Fruit fly (Drosophila melanogaster) whole organism, embryonic: Measurements from ENCODE around the gene Fit2.
A peak's percentile ranks its signal among the peaks of the same experiment; 100 is the strongest.

ENCODE experiments used
- Atf3 ChIP-seq: fragments of 200-800 bp; sonication (Bioruptor generic); optimal IDR thresholded peaks from 3 replicates; lab custom pipeline; 2016; ENCODE audit warnings: missing biosample characterization, missing genetic modification characterization
- C15 ChIP-seq: fragments of 200-800 bp; sonication (Bioruptor generic); IDR thresholded peaks from 3 replicates; pipeline ENCODE4 v1.3.6; 2022; ENCODE audit warnings: missing biosample characterization, missing genetic modification characterization
- CG10431 ChIP-seq: fragments of 200-800 bp; sonication (Bioruptor generic); optimal IDR thresholded peaks from 3 replicates; lab custom pipeline; 2018; ENCODE audit warnings: missing biosample characterization, mild to moderate bottlenecking, missing genetic modification characterization
- CG13287 ChIP-seq: fragments of 200-800 bp; sonication (Bioruptor generic); IDR thresholded peaks from 2 replicates; pipeline ENCODE4 v1.3.6; 2022; ENCODE audit warnings: missing biosample characterization, missing genetic modification characterization; ENCODE audit not compliant: partially characterized antibody
- CG14710 ChIP-seq: fragments of 200-800 bp; sonication (Bioruptor generic); optimal IDR thresholded peaks from 3 replicates; lab custom pipeline; 2019; ENCODE audit warnings: missing biosample characterization, mild to moderate bottlenecking, missing genetic modification characterization, moderate library complexity
- CG14860 ChIP-seq: fragments of 200-800 bp; sonication (Bioruptor generic); IDR thresholded peaks from 3 replicates; pipeline ENCODE4 v1.3.6; 2022; ENCODE audit warnings: missing biosample characterization, missing genetic modification characterization; ENCODE audit not compliant: partially characterized antibody
- CG1602 ChIP-seq: fragments of 200-800 bp; sonication (Bioruptor generic); optimal IDR thresholded peaks from 3 replicates; lab custom pipeline; 2016; ENCODE audit warnings: missing biosample characterization, missing genetic modification characterization
- CG18476 ChIP-seq: fragments of 200-800 bp; sonication (Bioruptor generic); optimal IDR thresholded peaks from 2 replicates; lab custom pipeline; 2016; ENCODE audit warnings: missing biosample characterization, mild to moderate bottlenecking, missing genetic modification characterization
- CG2120 ChIP-seq: fragments of 200-800 bp; sonication (Bioruptor generic); optimal IDR thresholded peaks from 3 replicates; lab custom pipeline; 2016; ENCODE audit warnings: missing biosample characterization, missing genetic modification characterization
- CG3726 ChIP-seq: fragments of 200-800 bp; sonication (Bioruptor generic); IDR thresholded peaks from 3 replicates; pipeline ENCODE4, ENCODE4 v1.3.6; 2022; ENCODE audit warnings: missing biosample characterization, missing genetic modification characterization
- CG42726 ChIP-seq: fragments of 200-800 bp; sonication (Bioruptor generic); IDR thresholded peaks from 2 replicates; pipeline ENCODE4 v1.3.6; 2022; ENCODE audit warnings: missing biosample characterization, missing genetic modification characterization; ENCODE audit not compliant: partially characterized antibody
- CG4854 ChIP-seq: fragments of 200-800 bp; sonication (Bioruptor generic); optimal IDR thresholded peaks from 2 replicates; lab custom pipeline; 2016; ENCODE audit warnings: missing biosample characterization, missing genetic modification characterization, inconsistent platforms
- CG5245 ChIP-seq: fragments of 200-800 bp; sonication (Bioruptor generic); optimal IDR thresholded peaks from 3 replicates; lab custom pipeline; 2016; ENCODE audit warnings: missing biosample characterization, missing genetic modification characterization
- CG6254 ChIP-seq: fragments of 200-800 bp; sonication (Bioruptor generic); optimal IDR thresholded peaks from 3 replicates; lab custom pipeline; 2017; ENCODE audit warnings: mild to moderate bottlenecking, missing biosample characterization, missing genetic modification reagents, missing genetic modification characterization
- CG6765 ChIP-seq: fragments of 200-800 bp; sonication (Bioruptor generic); optimal IDR thresholded peaks from 3 replicates; lab custom pipeline; 2017; ENCODE audit warnings: missing biosample characterization, mild to moderate bottlenecking, missing genetic modification characterization
- CG6791 ChIP-seq: fragments of 200-800 bp; sonication (Bioruptor generic); IDR thresholded peaks from 3 replicates; pipeline ENCODE4 v1.3.6; 2022; ENCODE audit warnings: missing biosample characterization, missing genetic modification characterization; ENCODE audit not compliant: partially characterized antibody
- CG8388 ChIP-seq: fragments of 200-800 bp; sonication (Bioruptor generic); optimal IDR thresholded peaks from 2 replicates; lab custom pipeline; 2019; ENCODE audit warnings: missing biosample characterization, mild to moderate bottlenecking, missing genetic modification characterization, moderate library complexity
- CG9437 ChIP-seq: fragments of 200-800 bp; sonication (Bioruptor generic); optimal IDR thresholded peaks from 2 replicates; lab custom pipeline; 2018; ENCODE audit warnings: missing biosample characterization, mild to moderate bottlenecking, missing genetic modification characterization
- CG9797 ChIP-seq: fragments of 200-800 bp; sonication (Bioruptor generic); optimal IDR thresholded peaks from 3 replicates; lab custom pipeline; 2018; ENCODE audit warnings: missing biosample characterization, mild to moderate bottlenecking, missing genetic modification characterization
- CTCF ChIP-seq: fragments of 200-800 bp; sonication (Bioruptor generic); optimal IDR thresholded peaks from 2 replicates; lab custom pipeline; 2017; ENCODE audit warnings: missing biosample characterization, mild to moderate bottlenecking, missing genetic modification characterization, moderate library complexity
- Camta ChIP-seq: fragments of 200-800 bp; sonication (Bioruptor generic); optimal IDR thresholded peaks from 2 replicates; lab custom pipeline; 2016; ENCODE audit warnings: missing biosample characterization, missing genetic modification characterization
- ERR ChIP-seq: fragments of 200-800 bp; sonication (Bioruptor generic); optimal IDR thresholded peaks from 2 replicates; lab custom pipeline; 2016; ENCODE audit warnings: missing biosample characterization, missing genetic modification characterization
- Eip74EF ChIP-seq, 2 experiments: fragments of 200-800 bp in 1 of 2; fragments of >200 bp in 1 of 2; sonication (Bioruptor generic) in 1 of 2; optimal IDR thresholded peaks; 2 replicates each; lab custom pipeline; 2017 to 2019; ENCODE audit warnings: missing biosample characterization in 2 of 2, missing genetic modification characterization in 2 of 2, mild to moderate bottlenecking in 1 of 2, moderate library complexity in 1 of 2
- HLH3B ChIP-seq: fragments of 200-800 bp; sonication (Bioruptor generic); IDR thresholded peaks from 2 replicates; pipeline ENCODE4 v1.3.6; 2022; ENCODE audit warnings: missing biosample characterization, missing genetic modification characterization
- Max ChIP-seq: fragments of 200-800 bp; sonication (Bioruptor generic); optimal IDR thresholded peaks from 2 replicates; lab custom pipeline; 2016; ENCODE audit warnings: missing biosample characterization, mild to moderate bottlenecking, missing genetic modification characterization
- NK7.1 ChIP-seq: fragments of 200-800 bp; sonication (Bioruptor generic); optimal IDR thresholded peaks from 3 replicates; lab custom pipeline; 2016; ENCODE audit warnings: missing biosample characterization, missing genetic modification characterization
- Pdp1 ChIP-seq, 2 experiments: fragments of 200-800 bp; sonication (Bioruptor generic); optimal IDR thresholded peaks; 3 replicates each; lab custom pipeline; 2016; ENCODE audit warnings: missing biosample characterization in 2 of 2, missing genetic modification characterization in 2 of 2, mild to moderate bottlenecking in 1 of 2, moderate library complexity in 1 of 2
- Ptx1 ChIP-seq: fragments of 200-800 bp; sonication (Bioruptor generic); IDR thresholded peaks from 2 replicates; pipeline ENCODE4 v1.3.6; 2022; ENCODE audit warnings: missing biosample characterization, missing genetic modification characterization
- Ravus ChIP-seq: fragments of 200-800 bp; sonication (Bioruptor generic); IDR thresholded peaks from 2 replicates; pipeline ENCODE4 v1.3.6; 2022; ENCODE audit warnings: missing biosample characterization, missing genetic modification characterization
- Sox100B ChIP-seq: fragments of 200-800 bp; sonication (Bioruptor generic); optimal IDR thresholded peaks from 3 replicates; lab custom pipeline; 2018; ENCODE audit warnings: missing biosample characterization, mild to moderate bottlenecking, missing genetic modification characterization
- Sry-δ ChIP-seq: fragments of 200-800 bp; sonication (Bioruptor generic); optimal IDR thresholded peaks from 2 replicates; lab custom pipeline; 2016; ENCODE audit warnings: missing biosample characterization, missing genetic modification characterization
- ara ChIP-seq: fragments of 200-800 bp; sonication (Bioruptor generic); IDR thresholded peaks from 2 replicates; pipeline ENCODE4 v1.3.6; 2022; ENCODE audit warnings: missing biosample characterization, missing genetic modification characterization
- az2 ChIP-seq: fragments of 200-800 bp; sonication (Bioruptor generic); optimal IDR thresholded peaks from 3 replicates; lab custom pipeline; 2016; ENCODE audit warnings: missing biosample characterization, missing genetic modification characterization
- bcd ChIP-seq: fragments of 200-800 bp; sonication (Bioruptor generic); optimal IDR thresholded peaks from 2 replicates; lab custom pipeline; 2017; ENCODE audit warnings: missing biosample characterization, mild to moderate bottlenecking, missing genetic modification characterization
- corto ChIP-seq: fragments of 200-800 bp; sonication (Bioruptor generic); optimal IDR thresholded peaks from 2 replicates; lab custom pipeline; 2016; ENCODE audit warnings: missing biosample characterization, mild to moderate bottlenecking, missing genetic modification characterization, moderate library complexity
- crp ChIP-seq, 2 experiments: fragments of 200-800 bp; sonication (Bioruptor generic); optimal IDR thresholded peaks; 2 replicates in 1 of 2; 3 replicates in 1 of 2; lab custom pipeline; 2017; ENCODE audit warnings: missing biosample characterization in 2 of 2, missing genetic modification characterization in 2 of 2, mild to moderate bottlenecking in 1 of 2, moderate library complexity in 1 of 2
- dan ChIP-seq: fragments of 200-800 bp; sonication (Bioruptor generic); IDR thresholded peaks from 2 replicates; pipeline ENCODE4 v1.3.6; 2022; ENCODE audit warnings: missing biosample characterization, missing genetic modification characterization
- eve ChIP-seq, 2 experiments: fragments of >200 bp; optimal IDR thresholded peaks; 2 replicates each; lab custom pipeline; 2017; ENCODE audit warnings: missing biosample characterization in 2 of 2, missing genetic modification characterization in 2 of 2
- ftz-f1 ChIP-seq: fragments of 200-800 bp; sonication (Bioruptor generic); optimal IDR thresholded peaks from 2 replicates; lab custom pipeline; 2016; ENCODE audit warnings: missing biosample characterization, missing genetic modification characterization
- gfzf ChIP-seq: fragments of 200-800 bp; sonication (Bioruptor generic); optimal IDR thresholded peaks from 2 replicates; lab custom pipeline; 2016; ENCODE audit warnings: missing biosample characterization, mild to moderate bottlenecking, missing genetic modification characterization, moderate library complexity
- gsb-n ChIP-seq: fragments of 200-800 bp; sonication (Bioruptor generic); optimal IDR thresholded peaks from 3 replicates; lab custom pipeline; 2018; ENCODE audit warnings: missing biosample characterization, mild to moderate bottlenecking, missing genetic modification characterization
- h ChIP-seq: fragments of >200 bp; optimal IDR thresholded peaks from 2 replicates; lab custom pipeline; 2017
- jing ChIP-seq: fragments of 200-800 bp; sonication (Bioruptor generic); optimal IDR thresholded peaks from 2 replicates; lab custom pipeline; 2018; ENCODE audit warnings: missing biosample characterization, mild to moderate bottlenecking, missing genetic modification characterization
- kni ChIP-seq: fragments of 200-800 bp; sonication (Bioruptor generic); optimal IDR thresholded peaks from 3 replicates; lab custom pipeline; 2017; ENCODE audit warnings: mild to moderate bottlenecking, missing biosample characterization, missing genetic modification reagents, missing genetic modification characterization
- knrl ChIP-seq: fragments of 200-800 bp; sonication (Bioruptor generic); IDR thresholded peaks from 3 replicates; pipeline ENCODE4 v1.3.6; 2022; ENCODE audit warnings: missing biosample characterization, missing genetic modification characterization; ENCODE audit not compliant: partially characterized antibody
- lmd ChIP-seq: fragments of 200-800 bp; sonication (Bioruptor generic); IDR thresholded peaks from 2 replicates; pipeline ENCODE4 v1.3.6; 2022; ENCODE audit warnings: missing biosample characterization, missing genetic modification characterization
- pros ChIP-seq: fragments of 200-800 bp; sonication (Bioruptor generic); optimal IDR thresholded peaks from 3 replicates; lab custom pipeline; 2019; ENCODE audit warnings: missing biosample characterization, mild to moderate bottlenecking, missing genetic modification characterization, moderate library complexity
- sens-2 ChIP-seq: fragments of 200-800 bp; sonication (Bioruptor generic); IDR thresholded peaks from 2 replicates; pipeline ENCODE4 v1.3.6; 2022; ENCODE audit warnings: missing biosample characterization, missing genetic modification characterization
- shn ChIP-seq: fragments of 200-800 bp; sonication (Bioruptor generic); optimal IDR thresholded peaks from 3 replicates; lab custom pipeline; 2016; ENCODE audit warnings: missing biosample characterization, missing genetic modification characterization
- sna ChIP-seq: fragments of 200-800 bp; sonication (Bioruptor generic); IDR thresholded peaks from 2 replicates; pipeline ENCODE4 v1.3.6; 2022; ENCODE audit warnings: missing biosample characterization, missing genetic modification characterization; ENCODE audit not compliant: partially characterized antibody
- tx ChIP-seq: fragments of 200-800 bp; sonication (Bioruptor generic); optimal IDR thresholded peaks from 2 replicates; lab custom pipeline; 2016; ENCODE audit warnings: missing biosample characterization, missing genetic modification characterization
- z ChIP-seq: fragments of 200-800 bp; sonication (Bioruptor generic); IDR thresholded peaks from 3 replicates; pipeline ENCODE4 v1.3.6; 2022; ENCODE audit warnings: missing biosample characterization, missing genetic modification characterization

Gene Fit2

DNA sequence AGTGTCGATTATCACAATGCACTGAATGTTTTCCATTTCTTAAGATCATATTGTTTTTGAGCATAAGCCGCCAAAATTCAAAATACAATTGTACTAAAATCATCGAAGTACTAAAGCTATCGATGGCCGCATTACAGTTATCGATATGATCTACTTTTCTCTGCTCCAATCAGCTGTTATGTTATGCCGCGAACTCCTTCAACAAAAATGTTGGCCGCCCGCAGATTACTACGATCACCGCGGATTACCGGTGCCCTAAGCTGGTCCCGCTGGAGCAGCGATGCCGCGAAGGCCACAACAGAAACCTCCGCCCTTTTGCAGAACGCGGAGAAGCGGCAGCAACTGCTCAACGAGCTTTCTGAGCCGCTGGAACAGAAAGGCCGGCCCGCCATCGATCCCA, 11.4 kb downstream of the Fit2 start, which contains the start of gene beg (continued):
- TF ChIP-seq CG14860 (GFP tag; lab: Robert Waterston, UW) (peak; percentile 52; the same call in 2 of the 3 replicates), dan (GFP tag; lab: Robert Waterston, UW) (no peak), CG4854 (GFP tag; lab: Kevin White, UChicago) (no peak), eve (GFP tag; optimal IDR thresholded peaks at IDR 0.05; lab: Kevin White, UChicago) (no peak), gsb-n (no peak), CG9437 (GFP tag; lab: Kevin White, UChicago) (no peak), gfzf (GFP tag; lab: Kevin White, UChicago) (no peak), az2 (GFP tag; lab: Kevin White, UChicago) (no peak), tx (no peak), knrl (GFP tag; lab: Robert Waterston, UW) (no peak), CG8388 (no peak), ara (GFP tag; lab: Robert Waterston, UW) (no peak), sens-2 (no peak), kni (GFP tag; lab: Kevin White, UChicago) (no peak), CG42726 (GFP tag; lab: Robert Waterston, UW) (no peak), CG2120 (GFP tag; lab: Kevin White, UChicago) (no peak), Sry-δ (peak; percentile 34), CG6765 (no peak), h (lab: Kevin White, UChicago) (no peak), lmd (GFP tag; lab: Robert Waterston, UW) (no peak), Atf3 (GFP tag; lab: Kevin White, UChicago) (no peak), shn (GFP tag; lab: Kevin White, UChicago) (no peak), CG5245 (GFP tag; lab: Kevin White, UChicago) (no peak), z (GFP tag; lab: Robert Waterston, UW) (no peak), Pdp1 (GFP tag; optimal IDR thresholded peaks at IDR 0.05; lab: Kevin White, UChicago) (peak in 1 of 2 experiments; percentile 17), CG3726 (GFP tag; lab: Robert Waterston, UW) (no peak), ftz-f1 (no peak), C15 (GFP tag; lab: Robert Waterston, UW) (no peak), CTCF (GFP tag; lab: Kevin White, UChicago) (no peak), sna (GFP tag; lab: Robert Waterston, UW) (peak; percentile 78), CG6254 (GFP tag; lab: Kevin White, UChicago) (no peak), jing (no peak), Ravus (GFP tag; lab: Robert Waterston, UW) (no peak), bcd (GFP tag; lab: Kevin White, UChicago) (no peak), HLH3B (GFP tag; lab: Robert Waterston, UW) (no peak), NK7.1 (GFP tag; lab: Kevin White, UChicago) (no peak), Max (GFP tag; lab: Kevin White, UChicago) (no peak), CG13287 (GFP tag; lab: Robert Waterston, UW) (peak; percentile 86), corto (GFP tag; lab: Kevin White, UChicago) (no peak), Sox100B (GFP tag; lab: Kevin White, UChicago) (no peak), CG6791 (GFP tag; lab: Robert Waterston, UW) (peak; percentile 69; the same call in 2 of the 3 replicates), pros (GFP tag; lab: Kevin White, UChicago) (no peak), Camta (no peak), Ptx1 (GFP tag; lab: Robert Waterston, UW) (no peak), CG18476 (GFP tag; lab: Kevin White, UChicago) (no peak), Eip74EF (GFP tag; optimal IDR thresholded peaks at IDR 0.05; lab: Kevin White, UChicago) (no peak), crp (GFP tag; optimal IDR thresholded peaks at IDR 0.05; lab: Kevin White, UChicago) (peak; percentile 30 to 90), CG10431 (GFP tag; lab: Kevin White, UChicago) (no peak), CG14710 (tag; lab: Kevin White, UChicago) (peak; percentile 32), ERR (GFP tag; lab: Kevin White, UChicago) (no peak), CG1602 (GFP tag; lab: Kevin White, UChicago) (no peak), CG9797 (GFP tag; lab: Kevin White, UChicago) (no peak)
